Fruit fly (Drosophila melanogaster) whole organism, embryonic: Measurements from ENCODE around the gene Syx5.

Source experiments
- CG10321 ChIP-seq: fragments of 200-800 bp; sonication (Bioruptor generic); IDR thresholded peaks from 2 replicates; pipeline ENCODE4 v1.3.6; 2022; ENCODE audit warnings: missing biosample characterization, missing genetic modification characterization
- CG10959 ChIP-seq: fragments of 200-800 bp; sonication (Bioruptor generic); IDR thresholded peaks from 2 replicates; pipeline ENCODE4 v1.3.6; 2022; ENCODE audit warnings: missing biosample characterization, missing genetic modification characterization
- CG13424 ChIP-seq: fragments of 200-800 bp; sonication (Bioruptor generic); optimal IDR thresholded peaks from 2 replicates; lab custom pipeline; 2019; ENCODE audit warnings: missing biosample characterization, mild to moderate bottlenecking, missing genetic modification characterization, moderate library complexity
- CG13624 ChIP-seq: fragments of 200-800 bp; sonication (Bioruptor generic); optimal IDR thresholded peaks from 2 replicates; lab custom pipeline; 2016; ENCODE audit warnings: missing biosample characterization, missing genetic modification characterization
- CG14860 ChIP-seq: fragments of 200-800 bp; sonication (Bioruptor generic); IDR thresholded peaks from 3 replicates; pipeline ENCODE4 v1.3.6; 2022; ENCODE audit warnings: missing biosample characterization, missing genetic modification characterization; ENCODE audit not compliant: partially characterized antibody
- CG15479 ChIP-seq: fragments of 200-800 bp; sonication (Bioruptor generic); optimal IDR thresholded peaks from 3 replicates; lab custom pipeline; 2019; ENCODE audit warnings: missing biosample characterization, mild to moderate bottlenecking, missing genetic modification characterization, moderate library complexity
- CG15696 ChIP-seq: fragments of 200-800 bp; sonication (Bioruptor generic); optimal IDR thresholded peaks from 2 replicates; lab custom pipeline; 2019; ENCODE audit warnings: missing biosample characterization, mild to moderate bottlenecking, missing genetic modification characterization, moderate library complexity
- CG1647 ChIP-seq: fragments of 200-800 bp; sonication (Bioruptor generic); optimal IDR thresholded peaks from 3 replicates; lab custom pipeline; 2016; ENCODE audit warnings: missing biosample characterization, missing genetic modification characterization
- CG16813 ChIP-seq: fragments of 200-800 bp; sonication (Bioruptor generic); IDR thresholded peaks from 3 replicates; pipeline ENCODE4 v1.3.6; 2022; ENCODE audit warnings: missing biosample characterization, missing genetic modification characterization; ENCODE audit not compliant: partially characterized antibody
- CG3407 ChIP-seq: fragments of 200-800 bp; sonication (Bioruptor generic); optimal IDR thresholded peaks from 2 replicates; lab custom pipeline; 2018; ENCODE audit warnings: missing biosample characterization, mild to moderate bottlenecking, missing genetic modification characterization
- CG6654 ChIP-seq: fragments of 200-800 bp; sonication (Bioruptor generic); optimal IDR thresholded peaks from 2 replicates; lab custom pipeline; 2017; ENCODE audit warnings: missing biosample characterization, mild to moderate bottlenecking, missing genetic modification characterization
- CG6791 ChIP-seq: fragments of 200-800 bp; sonication (Bioruptor generic); IDR thresholded peaks from 3 replicates; pipeline ENCODE4 v1.3.6; 2022; ENCODE audit warnings: missing biosample characterization, missing genetic modification characterization; ENCODE audit not compliant: partially characterized antibody
- CG7963 ChIP-seq: fragments of 200-800 bp; sonication (Bioruptor generic); IDR thresholded peaks from 3 replicates; pipeline ENCODE4 v1.3.6; 2022; ENCODE audit warnings: missing biosample characterization, missing genetic modification characterization; ENCODE audit not compliant: partially characterized antibody
- CG9797 ChIP-seq: fragments of 200-800 bp; sonication (Bioruptor generic); optimal IDR thresholded peaks from 3 replicates; lab custom pipeline; 2018; ENCODE audit warnings: missing biosample characterization, mild to moderate bottlenecking, missing genetic modification characterization
- Dfd ChIP-seq, 2 experiments: fragments of >200 bp; optimal IDR thresholded peaks; 2 replicates each; lab custom pipeline; 2017; ENCODE audit warnings: missing biosample characterization in 2 of 2, missing genetic modification characterization in 2 of 2
- Dip2 ChIP-seq: fragments of 200-800 bp; sonication (Bioruptor generic); IDR thresholded peaks from 2 replicates; pipeline ENCODE4 v1.3.6; 2022; ENCODE audit warnings: missing biosample characterization, missing genetic modification characterization
- Doc3 ChIP-seq: fragments of 200-800 bp; sonication (Bioruptor generic); IDR thresholded peaks from 3 replicates; pipeline ENCODE4 v1.3.6; 2022; ENCODE audit warnings: missing biosample characterization, missing genetic modification characterization; ENCODE audit not compliant: partially characterized antibody
- Ets65A ChIP-seq: fragments of 200-800 bp; sonication (Bioruptor generic); peaks from one replicate; lab custom pipeline; 2016; ENCODE audit warnings: missing biosample characterization, missing genetic modification characterization
- H15 ChIP-seq: fragments of 200-800 bp; sonication (Bioruptor generic); IDR thresholded peaks from 3 replicates; pipeline ENCODE4 v1.3.6; 2022; ENCODE audit warnings: missing biosample characterization, missing genetic modification characterization
- HLH4C ChIP-seq: fragments of 200-800 bp; sonication (Bioruptor generic); IDR thresholded peaks from 3 replicates; pipeline ENCODE4 v1.3.6; 2022; ENCODE audit warnings: missing biosample characterization, missing genetic modification characterization; ENCODE audit not compliant: partially characterized antibody
- Lpt ChIP-seq: fragments of >200 bp; optimal IDR thresholded peaks from 2 replicates; lab custom pipeline; 2018; ENCODE audit warnings: missing biosample characterization, missing genetic modification characterization
- Med ChIP-seq: fragments of 200-800 bp; sonication (Bioruptor generic); peaks from one replicate; lab custom pipeline; 2016; ENCODE audit warnings: missing biosample characterization, missing genetic modification characterization, mild to moderate bottlenecking, inconsistent platforms, moderate library complexity
- Scr ChIP-seq: fragments of 200-800 bp; sonication (Bioruptor generic); IDR thresholded peaks from 2 replicates; pipeline ENCODE4 v1.3.6; 2022; ENCODE audit warnings: missing biosample characterization, missing genetic modification characterization; ENCODE audit not compliant: partially characterized antibody
- Taf1 ChIP-seq: fragments of 200-800 bp; sonication (Bioruptor generic); IDR thresholded peaks from 2 replicates; pipeline ENCODE4 v1.3.6; 2022; ENCODE audit warnings: missing biosample characterization, missing genetic modification characterization
- Tbp ChIP-seq: fragments of >200 bp; optimal IDR thresholded peaks from 2 replicates; lab custom pipeline; 2018; ENCODE audit warnings: missing biosample characterization, missing genetic modification characterization
- ap ChIP-seq: fragments of 200-800 bp; sonication (Bioruptor generic); IDR thresholded peaks from 2 replicates; pipeline ENCODE4 v1.3.6; 2022; ENCODE audit warnings: missing biosample characterization, missing genetic modification characterization
- bbx ChIP-seq: fragments of 200-800 bp; sonication (Bioruptor generic); IDR thresholded peaks from 2 replicates; pipeline ENCODE4 v1.3.6; 2022; ENCODE audit warnings: missing biosample characterization, missing genetic modification characterization; ENCODE audit not compliant: partially characterized antibody
- crol ChIP-seq: fragments of 200-800 bp; sonication (Bioruptor generic); IDR thresholded peaks from 2 replicates; pipeline ENCODE4 v1.3.6; 2022; ENCODE audit warnings: missing biosample characterization, missing genetic modification characterization
- disco-r ChIP-seq: fragments of 200-800 bp; sonication (Bioruptor generic); optimal IDR thresholded peaks from 2 replicates; lab custom pipeline; 2016; ENCODE audit warnings: missing biosample characterization, missing genetic modification characterization
- dmrt99B ChIP-seq: fragments of 200-800 bp; sonication (Bioruptor generic); optimal IDR thresholded peaks from 2 replicates; lab custom pipeline; 2018; ENCODE audit warnings: missing biosample characterization, mild to moderate bottlenecking, missing genetic modification characterization, moderate library complexity
- fd3F ChIP-seq: fragments of 200-800 bp; sonication (Bioruptor generic); optimal IDR thresholded peaks from 2 replicates; lab custom pipeline; 2018; ENCODE audit warnings: missing biosample characterization, mild to moderate bottlenecking, missing genetic modification characterization, moderate library complexity
- gem ChIP-seq: fragments of 200-800 bp; sonication (Bioruptor generic); optimal IDR thresholded peaks from 2 replicates; lab custom pipeline; 2019; ENCODE audit warnings: missing biosample characterization, mild to moderate bottlenecking, missing genetic modification characterization, moderate library complexity
- gsb-n ChIP-seq: fragments of 200-800 bp; sonication (Bioruptor generic); optimal IDR thresholded peaks from 3 replicates; lab custom pipeline; 2018; ENCODE audit warnings: missing biosample characterization, mild to moderate bottlenecking, missing genetic modification characterization
- jing ChIP-seq: fragments of 200-800 bp; sonication (Bioruptor generic); optimal IDR thresholded peaks from 2 replicates; lab custom pipeline; 2018; ENCODE audit warnings: missing biosample characterization, mild to moderate bottlenecking, missing genetic modification characterization
- p53 ChIP-seq: fragments of 200-800 bp; sonication (Bioruptor generic); optimal IDR thresholded peaks from 2 replicates; lab custom pipeline; 2016; ENCODE audit warnings: missing biosample characterization, missing genetic modification characterization
- pb ChIP-seq: fragments of 200-800 bp; sonication (Bioruptor generic); optimal IDR thresholded peaks from 3 replicates; lab custom pipeline; 2016; ENCODE audit warnings: missing biosample characterization, missing genetic modification characterization
- pita ChIP-seq: fragments of 200-800 bp; sonication (Bioruptor generic); optimal IDR thresholded peaks from 2 replicates; lab custom pipeline; 2017; ENCODE audit warnings: missing biosample characterization, mild to moderate bottlenecking, missing genetic modification characterization
- pnt ChIP-seq: fragments of 200-800 bp; sonication (Bioruptor generic); optimal IDR thresholded peaks from 3 replicates; lab custom pipeline; 2016; ENCODE audit warnings: missing biosample characterization, missing genetic modification characterization
- salm ChIP-seq: fragments of 200-800 bp; sonication (Bioruptor generic); optimal IDR thresholded peaks from 2 replicates; lab custom pipeline; 2018; ENCODE audit warnings: missing biosample characterization, mild to moderate bottlenecking, missing genetic modification characterization
- sim ChIP-seq: fragments of 200-800 bp; sonication (Bioruptor generic); IDR thresholded peaks from 2 replicates; pipeline ENCODE4 v1.3.6; 2022; ENCODE audit warnings: missing biosample characterization, missing genetic modification characterization
- sima ChIP-seq: fragments of 200-800 bp; sonication (Bioruptor generic); optimal IDR thresholded peaks from 2 replicates; lab custom pipeline; 2016; ENCODE audit warnings: missing biosample characterization, missing genetic modification characterization
- unc-4 ChIP-seq: fragments of 200-800 bp; sonication (Bioruptor generic); IDR thresholded peaks from 2 replicates; pipeline ENCODE4 v1.3.6; 2022; ENCODE audit warnings: missing biosample characterization, missing genetic modification characterization; ENCODE audit not compliant: partially characterized antibody
- vvl ChIP-seq: fragments of 200-800 bp; sonication (Bioruptor generic); IDR thresholded peaks from 2 replicates; pipeline ENCODE4 v1.3.6; 2022; ENCODE audit warnings: missing biosample characterization, missing genetic modification characterization
- zf30C ChIP-seq: fragments of 200-800 bp; sonication (Bioruptor generic); optimal IDR thresholded peaks from 3 replicates; lab custom pipeline; 2018; ENCODE audit warnings: missing biosample characterization, mild to moderate bottlenecking, missing genetic modification characterization
- zfh2 ChIP-seq: fragments of 200-800 bp; sonication (Bioruptor generic); optimal IDR thresholded peaks from 2 replicates; lab custom pipeline; 2016; ENCODE audit warnings: missing biosample characterization, missing genetic modification characterization

Gene Syx5

dm6 chr2L:16292975-16293501, 14.1 kb upstream of the Syx5 start, which contains the start of gene CG13258:
CG13258 (minus strand) TSS chr2L:16293025.
- TF ChIP-seq disco-r (GFP tag; lab: Kevin White, UChicago), result no peak
- TF ChIP-seq CG1647 (GFP tag; lab: Kevin White, UChicago), result no peak
- no peak for TF ChIP-seq CG15479 (GFP tag; lab: Kevin White, UChicago)
- TF ChIP-seq Med (GFP tag; lab: Kevin White, UChicago), result peak; percentile 3
- TF ChIP-seq ap, result no peak
- TF ChIP-seq fd3F (GFP tag; lab: Kevin White, UChicago), result no peak
- TF ChIP-seq CG9797 (GFP tag; lab: Kevin White, UChicago), result no peak

DNA sequence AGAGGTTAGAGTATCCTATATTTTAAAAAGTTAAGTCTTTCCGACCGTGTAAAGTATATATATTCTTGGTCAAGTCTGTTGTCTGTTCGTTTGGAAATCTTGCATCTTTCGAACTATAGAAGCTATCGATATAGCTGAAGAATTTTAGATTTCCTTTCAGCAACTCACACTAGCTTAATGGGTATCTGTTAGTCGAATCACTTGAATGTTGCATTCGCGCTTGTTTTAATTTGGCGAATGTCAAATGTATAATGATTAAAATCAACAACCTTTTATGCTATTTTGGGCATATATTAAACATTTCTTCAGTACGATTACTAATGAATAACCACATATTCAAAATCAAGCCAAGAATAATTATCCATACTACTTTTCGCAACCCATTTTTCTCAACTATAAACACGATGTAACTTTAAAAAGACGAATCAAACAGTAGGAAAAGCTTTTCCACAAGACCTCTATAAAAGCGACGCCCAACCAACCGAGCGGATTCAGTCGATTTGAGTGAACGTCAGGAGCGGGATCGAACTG, 13.4 kb upstream of the Syx5 start, which contains the start of gene Cyp303a1:
Cyp303a1 (plus strand) TSS at position 481 of the 531 bp plus-strand sequence.
- 0 out of 2 replicates have a peak, but pooled peaks have one; percentile 23 for TF ChIP-seq Scr (GFP tag; lab: Robert Waterston, UW)
- no peak for TF ChIP-seq sim (GFP tag; lab: Robert Waterston, UW)
- TF ChIP-seq CG14860 (GFP tag; lab: Robert Waterston, UW), result peak; percentile 42; the same call in 2 of the 3 replicates
- TF ChIP-seq HLH4C (GFP tag; lab: Robert Waterston, UW), result peak; percentile 64; the same call in 2 of the 3 replicates
- no peak for TF ChIP-seq Doc3 (GFP tag; lab: Robert Waterston, UW)
- peak; percentile 28; the same call in 1 of the 2 replicates for TF ChIP-seq bbx
- TF ChIP-seq CG16813 (GFP tag; lab: Robert Waterston, UW), result peak; percentile 58
- TF ChIP-seq CG3407 (GFP tag; lab: Kevin White, UChicago), result no peak
- no peak for TF ChIP-seq jing
- TF ChIP-seq pita (GFP tag; lab: Kevin White, UChicago), result no peak
- TF ChIP-seq CG6791, result peak; percentile 66; the same call in 1 of the 3 replicates
- TF ChIP-seq CG7963 (GFP tag; lab: Robert Waterston, UW), result 0 out of 3 replicates have a peak, but pooled peaks have one; percentile 53
- no peak for TF ChIP-seq Lpt (GFP tag; lab: Kevin White, UChicago)
- no peak for TF ChIP-seq vvl (GFP tag; lab: Robert Waterston, UW)

DNA sequence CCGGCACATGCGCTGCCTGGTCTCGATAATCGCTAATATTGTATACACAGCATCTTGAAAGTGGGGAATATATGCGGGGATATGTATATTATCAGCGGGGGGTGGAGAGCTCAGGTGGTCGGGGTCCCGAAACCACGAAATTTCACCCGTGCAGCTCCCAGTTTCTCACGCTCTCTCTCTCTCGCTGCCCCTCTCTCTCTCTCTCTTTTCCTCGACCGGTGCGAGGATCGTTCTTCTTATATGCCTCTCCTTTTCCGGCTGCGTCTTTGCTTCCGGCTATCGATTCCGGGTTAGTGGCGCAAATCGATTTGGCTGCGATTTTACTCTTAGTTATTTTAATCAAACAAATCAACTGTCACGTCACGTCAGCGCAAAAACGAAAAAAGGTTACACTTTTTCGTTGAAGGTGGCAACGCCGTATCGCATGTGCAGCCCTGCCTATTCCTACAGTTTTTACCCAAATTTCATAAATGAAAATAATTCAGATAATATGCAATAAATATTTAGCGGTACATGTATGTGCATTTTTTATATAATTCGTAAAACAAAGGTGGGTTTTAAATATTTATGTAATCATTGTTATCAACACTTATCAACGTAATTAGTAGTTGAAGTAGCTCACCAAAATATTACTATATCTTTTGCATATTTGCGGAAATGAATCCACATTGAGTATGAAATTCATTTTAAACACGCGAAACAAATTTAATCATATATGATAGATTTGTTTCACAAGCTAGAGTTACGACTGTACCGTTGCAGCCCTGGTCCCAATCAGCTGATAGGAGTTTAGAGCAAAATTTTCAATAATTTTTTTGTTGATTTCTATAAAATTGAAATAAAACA, 7.5 kb upstream of the Syx5 start, which contains the start of the genes heix and CG17328:
heix (minus strand) TSS at position 393 of the 846 bp plus-strand sequence.
CG17328 (plus strand) TSS at position 478 of the 846 bp plus-strand sequence.
- TF ChIP-seq unc-4 (GFP tag; lab: Robert Waterston, UW) (no peak), dmrt99B (tag; lab: Kevin White, UChicago) (no peak), pb (GFP tag; lab: Kevin White, UChicago) (peak; percentile 11), sima (GFP tag; lab: Kevin White, UChicago) (no peak), CG13424 (peak; percentile 81), salm (tag; lab: Kevin White, UChicago) (no peak), zf30C (GFP tag; lab: Kevin White, UChicago) (no peak), p53 (GFP tag; lab: Kevin White, UChicago) (no peak), CG10321 (no peak), zfh2 (peak; percentile 69), Dfd (GFP tag; optimal IDR thresholded peaks at IDR 0.05; lab: Kevin White, UChicago) (no peak), crol (peak; percentile 93), Dip2 (no peak), CG13624 (GFP tag; lab: Kevin White, UChicago) (peak; percentile 60), CG10959 (GFP tag; lab: Robert Waterston, UW) (no peak), gsb-n (tag; lab: Kevin White, UChicago) (peak; percentile 50), Tbp (GFP tag; lab: Kevin White, UChicago) (no peak), gem (tag; lab: Kevin White, UChicago) (no peak), CG6654 (GFP tag; lab: Kevin White, UChicago) (no peak), Taf1 (peak; percentile 69; the same call in 1 of the 2 replicates), H15 (GFP tag; lab: Robert Waterston, UW) (peak; percentile 70; the same call in 2 of the 3 replicates), CG15696 (peak; percentile 72), Ets65A (GFP tag; lab: Kevin White, UChicago) (no peak), pnt (peak; percentile 59)
